Fruit fly (Drosophila melanogaster) whole organism, pupa: ENCODE data around the gene CG14331.
"Not testable (repeated sequence)": the region's sequence is repeated elsewhere in the genome, so short reads cannot be mapped to it uniquely, and the experiment has no call there.

Source experiments
- CG10348 ChIP-seq: fragments of 200-800 bp; sonication (Bioruptor generic); IDR thresholded peaks from 2 replicates; pipeline ENCODE4 v1.3.6; 2022; ENCODE audit warnings: missing biosample characterization, missing genetic modification characterization
- CG12605 ChIP-seq: fragments of 200-800 bp; sonication (Bioruptor generic); IDR thresholded peaks from 2 replicates; pipeline ENCODE4 v1.3.6; 2022; ENCODE audit warnings: missing biosample characterization, missing genetic modification characterization
- CG13204 ChIP-seq: fragments of 200-800 bp; sonication (Bioruptor generic); optimal IDR thresholded peaks from 2 replicates; lab custom pipeline; 2018; ENCODE audit warnings: missing biosample characterization, mild to moderate bottlenecking, missing genetic modification characterization, moderate library complexity
- CG14655 ChIP-seq: fragments of 200-800 bp; sonication (Bioruptor generic); optimal IDR thresholded peaks from 3 replicates; lab custom pipeline; 2017; ENCODE audit warnings: mild to moderate bottlenecking, missing biosample characterization, missing genetic modification reagents, missing genetic modification characterization
- CG15710 ChIP-seq: fragments of 200-800 bp; sonication (Bioruptor generic); optimal IDR thresholded peaks from 2 replicates; lab custom pipeline; 2018; ENCODE audit warnings: missing biosample characterization, mild to moderate bottlenecking, missing genetic modification characterization, moderate library complexity
- CG17806 ChIP-seq: fragments of 200-800 bp; sonication (Bioruptor generic); optimal IDR thresholded peaks from 2 replicates; lab custom pipeline; 2018; ENCODE audit warnings: missing biosample characterization, mild to moderate bottlenecking, missing genetic modification characterization, moderate library complexity
- CG32121 ChIP-seq: fragments of 200-800 bp; sonication (Bioruptor generic); IDR thresholded peaks from 2 replicates; pipeline ENCODE4 v1.3.6; 2022; ENCODE audit warnings: missing biosample characterization, missing genetic modification characterization
- CG34367 ChIP-seq: fragments of 200-800 bp; sonication (Bioruptor generic); optimal IDR thresholded peaks from 2 replicates; lab custom pipeline; 2018; ENCODE audit warnings: missing biosample characterization, mild to moderate bottlenecking, missing genetic modification characterization
- CG4496 ChIP-seq: fragments of 200-800 bp; sonication (Bioruptor generic); IDR thresholded peaks from 3 replicates; pipeline ENCODE4 v1.3.6; 2022; ENCODE audit warnings: missing biosample characterization, missing genetic modification characterization
- CG8159 ChIP-seq: fragments of 200-800 bp; sonication (Bioruptor generic); optimal IDR thresholded peaks from 3 replicates; lab custom pipeline; 2018; ENCODE audit warnings: missing biosample characterization, mild to moderate bottlenecking, missing genetic modification characterization, moderate library complexity
- CG8301 ChIP-seq: fragments of 200-800 bp; sonication (Bioruptor generic); optimal IDR thresholded peaks from 2 replicates; lab custom pipeline; 2018; ENCODE audit warnings: missing biosample characterization, mild to moderate bottlenecking, missing genetic modification characterization
- CG9948 ChIP-seq: fragments of 200-800 bp; sonication (Bioruptor generic); optimal IDR thresholded peaks from 2 replicates; lab custom pipeline; 2018; ENCODE audit warnings: missing biosample characterization, mild to moderate bottlenecking, missing genetic modification characterization, moderate library complexity
- D1 ChIP-seq: fragments of 200-800 bp; sonication (Bioruptor generic); optimal IDR thresholded peaks from 2 replicates; lab custom pipeline; 2018; ENCODE audit warnings: missing biosample characterization, mild to moderate bottlenecking, missing genetic modification characterization, moderate library complexity
- EcR ChIP-seq: fragments of 200-800 bp; sonication (Bioruptor generic); optimal IDR thresholded peaks from 3 replicates; lab custom pipeline; 2019; ENCODE audit warnings: missing biosample characterization, missing genetic modification characterization, mild to moderate bottlenecking, moderate library complexity, missing genetic modification reagents
- Ets98B ChIP-seq: fragments of 200-800 bp; sonication (Bioruptor generic); IDR thresholded peaks from 2 replicates; pipeline ENCODE4 v1.3.6; 2022; ENCODE audit warnings: missing biosample characterization, missing genetic modification characterization
- Pif1A ChIP-seq: fragments of 200-800 bp; sonication (Bioruptor generic); optimal IDR thresholded peaks from 3 replicates; lab custom pipeline; 2016; ENCODE audit warnings: missing biosample characterization, missing genetic modification characterization
- Pif1B ChIP-seq: fragments of 200-800 bp; sonication (Bioruptor generic); optimal IDR thresholded peaks from 3 replicates; lab custom pipeline; 2016; ENCODE audit warnings: missing biosample characterization, missing genetic modification characterization
- Snoo ChIP-seq: fragments of 200-800 bp; sonication (Bioruptor generic); optimal IDR thresholded peaks from 3 replicates; lab custom pipeline; 2017; ENCODE audit warnings: missing biosample characterization, mild to moderate bottlenecking, missing genetic modification characterization, inconsistent platforms
- fd96Ca ChIP-seq: fragments of 200-800 bp; sonication (Bioruptor generic); IDR thresholded peaks from 3 replicates; pipeline ENCODE4 v1.3.6; 2022; ENCODE audit warnings: missing biosample characterization, missing genetic modification characterization
- gl ChIP-seq: fragments of 200-800 bp; sonication (Bioruptor generic); optimal IDR thresholded peaks from 2 replicates; lab custom pipeline; 2018; ENCODE audit warnings: missing biosample characterization, mild to moderate bottlenecking, missing genetic modification characterization
- rn ChIP-seq: fragments of 200-800 bp; sonication (Bioruptor generic); IDR thresholded peaks from 2 replicates; pipeline ENCODE4 v1.3.6; 2022; ENCODE audit warnings: missing biosample characterization, missing genetic modification characterization

CG14331 gene

DNA sequence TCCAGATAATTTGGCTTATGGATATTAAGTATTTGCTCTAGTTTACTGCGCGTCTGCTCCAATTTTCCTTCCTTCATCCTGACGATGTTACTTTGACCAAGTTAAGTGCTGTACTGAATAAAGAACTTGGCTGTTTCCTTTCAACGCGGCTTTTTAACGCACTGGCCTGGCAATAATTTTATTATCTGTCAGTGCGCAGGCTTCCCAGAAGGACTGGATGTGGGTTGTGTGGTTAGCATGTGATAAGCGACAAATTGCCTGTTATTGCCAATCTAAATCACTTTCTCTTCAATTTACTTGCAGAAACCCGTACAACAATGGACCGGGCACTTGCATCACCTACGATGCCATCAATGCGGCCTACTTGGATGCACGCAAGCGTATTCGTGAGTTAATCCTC is at the start of gene CG14331:
Gene CG14331 (minus strand): TSS at position 101 of the 400 bp plus-strand sequence.
- TF ChIP-seq Snoo (tag; lab: Kevin White, UChicago) (no peak), CG9948 (tag; lab: Kevin White, UChicago) (no peak)

DNA sequence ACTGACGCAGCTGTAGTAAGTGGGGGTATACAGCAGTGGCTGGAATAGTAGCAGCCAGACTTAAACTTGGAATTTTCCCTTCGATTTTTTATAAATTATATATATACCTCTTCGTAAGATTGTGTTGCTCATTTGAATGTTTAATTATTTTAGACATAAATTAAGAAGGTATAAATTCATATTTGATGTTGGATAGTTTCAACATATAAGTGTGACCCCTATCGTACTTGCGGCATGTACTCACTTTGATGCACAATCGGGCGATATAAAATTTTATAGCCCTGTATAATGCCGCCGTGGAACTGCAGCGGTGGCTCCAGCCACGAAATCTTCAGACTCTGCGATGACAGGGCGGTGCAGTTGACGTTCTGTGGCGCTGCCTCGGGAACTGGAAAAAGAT is 40.7 kb upstream of the CG14331 start:
- TF ChIP-seq D1 (no peak), CG15710 (tag; lab: Kevin White, UChicago) (peak; percentile 36), CG8159 (tag; lab: Kevin White, UChicago) (peak; percentile 26), CG14655 (GFP tag; lab: Kevin White, UChicago) (peak; percentile 32), CG13204 (GFP tag; lab: Kevin White, UChicago) (no peak), CG32121 (GFP tag; lab: Robert Waterston, UW) (no peak), CG9948 (tag; lab: Kevin White, UChicago) (peak; percentile 20), rn (GFP tag; lab: Robert Waterston, UW) (no peak), EcR (GFP tag; lab: Kevin White, UChicago) (no peak), CG4496 (GFP tag; lab: Robert Waterston, UW) (no peak), Ets98B (GFP tag; lab: Robert Waterston, UW) (0 out of 2 replicates have a peak, but pooled peaks have one; percentile 13), Pif1A (GFP tag; lab: Kevin White, UChicago) (no peak), CG17806 (no peak), CG8301 (tag; lab: Kevin White, UChicago) (no peak), fd96Ca (GFP tag; lab: Robert Waterston, UW) (no peak), CG12605 (GFP tag; lab: Robert Waterston, UW) (no peak), Snoo (tag; lab: Kevin White, UChicago) (no peak), Pif1B (no peak), CG10348 (GFP tag; lab: Robert Waterston, UW) (no peak), CG34367 (tag; lab: Kevin White, UChicago) (no peak), gl (tag; lab: Kevin White, UChicago) (no peak)

DNA sequence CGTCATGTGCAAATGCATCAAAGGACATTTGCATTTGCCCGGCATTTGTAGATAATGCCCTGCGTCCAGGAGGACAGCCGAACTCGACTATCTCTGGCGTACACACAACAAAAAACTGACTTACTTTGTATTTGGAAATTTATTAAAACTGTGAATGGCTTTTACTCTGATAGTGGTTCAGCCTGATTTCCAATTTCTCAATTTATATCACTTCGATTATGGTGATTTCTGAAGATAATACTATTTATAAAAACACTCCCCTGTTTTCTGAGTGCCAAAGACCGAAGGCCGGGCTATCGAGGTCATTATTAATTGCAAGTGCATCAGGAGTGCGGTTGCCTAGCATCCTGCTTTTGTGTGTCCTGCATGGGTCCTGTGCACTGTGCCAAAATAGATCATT is 30.5 kb upstream of the CG14331 start:
- TF ChIP-seq CG8159 (tag; lab: Kevin White, UChicago) (peak; percentile 4), CG34367 (tag; lab: Kevin White, UChicago) (no peak), CG15710 (tag; lab: Kevin White, UChicago) (peak; percentile 6)
- TF ChIP-seq, all 21 proteins: peak for 2

DNA sequence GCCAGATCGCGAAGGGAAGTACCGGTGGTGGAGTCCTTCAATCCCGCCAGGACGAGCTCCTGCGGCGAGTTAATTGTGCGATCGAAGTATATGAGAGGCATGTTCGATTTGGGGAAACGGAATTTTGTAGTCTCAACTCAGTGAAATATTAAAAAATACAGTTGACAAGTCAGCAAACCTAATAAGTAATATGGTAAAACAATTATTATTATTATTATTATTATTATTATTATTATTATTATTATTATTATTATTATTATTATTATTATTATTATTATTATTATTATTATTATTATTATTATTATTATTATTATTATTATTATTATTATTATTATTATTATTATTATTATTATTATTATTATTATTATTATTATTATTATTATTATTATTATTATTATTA is 16.1 kb upstream of the CG14331 start, which contains the start of gene CG14330:
Gene CG14330 (minus strand): TSS at position 101 of the 400 bp plus-strand sequence.
- not testable (repeated sequence) for TF ChIP-seq CG32121 (GFP tag; lab: Robert Waterston, UW); D1; CG10348 (GFP tag; lab: Robert Waterston, UW)

DNA sequence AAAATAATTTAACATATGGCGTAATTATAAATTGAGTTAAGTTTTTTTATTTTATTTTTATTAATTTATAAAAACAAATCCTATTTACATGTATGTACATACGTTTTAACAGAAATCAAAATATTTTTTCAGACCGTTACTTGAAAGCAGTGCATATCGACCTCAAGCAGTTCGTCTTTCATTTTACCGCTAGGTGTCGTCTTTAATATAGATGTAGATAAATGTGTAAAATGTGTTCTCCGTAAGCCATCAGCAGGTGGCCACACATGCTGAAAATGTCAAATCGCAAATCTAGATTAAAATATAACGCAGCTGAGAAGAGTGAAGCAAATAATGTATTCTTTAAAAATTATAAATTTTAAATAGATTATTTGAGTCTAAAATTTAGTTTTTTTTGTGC is 8.9 kb upstream of the CG14331 start:
- TF ChIP-seq CG14655 (GFP tag; lab: Kevin White, UChicago) (no peak), CG15710 (tag; lab: Kevin White, UChicago) (no peak), CG13204 (GFP tag; lab: Kevin White, UChicago) (no peak), Pif1A (GFP tag; lab: Kevin White, UChicago) (no peak), D1 (peak; percentile 86), CG8159 (tag; lab: Kevin White, UChicago) (no peak)

DNA sequence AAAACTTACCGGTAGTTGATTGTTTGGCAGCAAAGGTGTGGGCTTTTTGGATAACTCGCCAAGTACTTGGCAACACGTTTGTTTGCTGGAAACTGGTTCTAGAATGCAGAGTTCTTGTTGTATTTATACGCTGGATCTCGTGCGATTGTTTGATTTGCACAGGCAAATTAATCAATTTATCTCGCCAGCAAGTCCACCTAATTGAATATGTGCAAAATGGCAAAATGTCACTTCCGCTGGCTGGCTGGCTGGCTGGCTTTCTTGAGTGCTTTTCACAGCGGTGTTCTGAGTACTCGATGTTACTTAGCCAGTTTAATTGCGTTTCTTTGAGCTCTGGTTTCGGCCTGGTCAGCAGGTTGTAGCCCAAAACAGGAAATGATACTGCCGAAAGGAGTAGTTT is 8.2 kb upstream of the CG14331 start, which contains the start of gene Eh:
Gene Eh (minus strand): TSS at position 101 of the 400 bp plus-strand sequence.
- TF ChIP-seq EcR (GFP tag; lab: Kevin White, UChicago) (no peak), CG9948 (tag; lab: Kevin White, UChicago) (no peak)
- TF ChIP-seq, all 21 proteins: peak for 0

DNA sequence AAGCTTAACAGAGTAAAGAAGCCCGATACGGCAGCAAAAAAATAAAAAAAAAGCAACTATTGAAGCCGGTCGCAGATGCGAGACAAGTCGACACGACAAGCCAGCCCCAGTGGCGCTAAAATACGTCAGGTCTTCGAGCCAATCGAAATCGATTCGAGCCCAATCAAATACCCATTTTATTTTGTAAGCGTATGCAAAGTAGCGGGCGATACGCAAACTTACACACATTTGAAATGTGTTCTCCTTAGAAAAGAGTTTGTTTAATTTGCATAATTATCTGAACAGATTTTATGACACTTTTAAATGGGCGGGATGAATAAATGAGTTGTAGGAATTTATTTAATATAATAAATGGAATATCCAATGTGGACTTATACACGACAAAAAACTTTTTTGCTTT is 7.1 kb upstream of the CG14331 start:
- TF ChIP-seq CG13204 (GFP tag; lab: Kevin White, UChicago) = no peak
- TF ChIP-seq, all 21 proteins: peak for 0

DNA sequence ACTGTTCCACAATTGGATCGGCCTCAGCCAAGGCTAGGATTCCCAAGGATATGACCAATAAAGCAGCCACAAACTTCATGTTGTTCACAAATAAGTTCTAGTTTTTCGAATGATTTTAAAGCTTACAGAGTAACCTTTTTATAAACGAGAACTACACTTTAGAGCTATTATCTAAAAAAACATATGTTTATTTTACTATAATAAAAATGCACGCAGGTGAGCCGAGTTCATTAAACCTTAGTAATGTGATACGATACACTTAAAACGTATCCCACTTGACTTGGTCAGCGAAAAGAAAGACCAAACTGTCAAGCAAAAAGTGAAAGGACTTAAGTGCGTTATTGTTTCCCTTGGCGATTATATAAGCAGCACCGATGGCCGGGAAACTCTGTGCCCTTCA is 6.2 kb downstream of the CG14331 start, which contains the start of gene CG44090:
Gene CG44090 (minus strand): TSS at position 101 of the 400 bp plus-strand sequence.
- TF ChIP-seq rn (GFP tag; lab: Robert Waterston, UW) = no peak
- no peak for TF ChIP-seq CG4496 (GFP tag; lab: Robert Waterston, UW)
- no peak for TF ChIP-seq CG13204 (GFP tag; lab: Kevin White, UChicago)
- no peak for TF ChIP-seq CG8159 (tag; lab: Kevin White, UChicago)
- TF ChIP-seq gl (tag; lab: Kevin White, UChicago) = no peak
- TF ChIP-seq CG10348 (GFP tag; lab: Robert Waterston, UW) = no peak
- no peak for TF ChIP-seq Pif1B
- TF ChIP-seq CG12605 (GFP tag; lab: Robert Waterston, UW) = no peak
- no peak for TF ChIP-seq CG17806
- no peak for TF ChIP-seq CG8301 (tag; lab: Kevin White, UChicago)
- no peak for TF ChIP-seq Snoo (tag; lab: Kevin White, UChicago)
- TF ChIP-seq CG15710 (tag; lab: Kevin White, UChicago) = no peak
- no peak for TF ChIP-seq CG32121 (GFP tag; lab: Robert Waterston, UW)
- no peak for TF ChIP-seq CG34367 (tag; lab: Kevin White, UChicago)
- TF ChIP-seq Ets98B (GFP tag; lab: Robert Waterston, UW) = no peak
